Fruit fly (Drosophila melanogaster): ENCODE data around the gene CG10175.

The CG10175 gene

DNA sequence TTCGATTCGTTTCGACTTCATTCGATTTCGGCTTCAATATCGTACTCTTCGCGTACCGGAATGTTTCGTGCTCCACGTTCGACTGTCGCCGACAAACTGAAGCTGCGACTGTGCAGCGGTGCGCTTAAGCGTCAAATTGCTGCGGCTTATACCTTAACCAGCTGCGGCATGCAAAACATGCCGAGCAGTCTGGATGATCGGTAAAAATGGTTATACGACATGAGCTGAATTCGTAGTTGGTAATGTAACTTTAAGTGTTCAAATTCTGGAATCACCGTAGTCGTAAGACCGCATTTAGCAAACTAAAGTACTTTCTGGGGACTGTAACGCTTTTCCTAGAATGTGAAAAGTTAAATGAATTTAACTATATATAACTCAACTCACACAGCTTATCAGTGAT, at the start of gene CG10175:
Gene CG10175 (minus strand): TSS at position 101 of the 400 bp plus-strand sequence.
- TF ChIP-seq CG12769 (tag; optimal IDR thresholded peaks at IDR 0.05) (peak; percentile 18), CG1233 (GFP tag; optimal IDR thresholded peaks at IDR 0.05) (no peak), ap (GFP tag; IDR thresholded peaks at IDR 0.05) (0 out of 2 replicates have a peak, but pooled peaks have one; percentile 12), bowl (GFP tag; IDR thresholded peaks at IDR 0.05) (0 out of 2 replicates have a peak, but pooled peaks have one; percentile 24), gsb-n (tag; optimal IDR thresholded peaks at IDR 0.05) (peak; percentile 5), nau (GFP tag; optimal IDR thresholded peaks at IDR 0.05) (no peak), Fer1 (GFP tag; optimal IDR thresholded peaks at IDR 0.05) (no peak), Sox102F (GFP tag; optimal IDR thresholded peaks at IDR 0.05) (no peak), vvl (GFP tag; IDR thresholded peaks at IDR 0.05) (peak; percentile 30; the same call in 1 of the 2 replicates), zf30C (GFP tag; optimal IDR thresholded peaks at IDR 0.05) (no peak), Side (GFP tag; optimal IDR thresholded peaks at IDR 0.05) (no peak), CG18476 (GFP tag; optimal IDR thresholded peaks at IDR 0.05) (no peak), CG10274 (GFP tag; optimal IDR thresholded peaks at IDR 0.05) (no peak), Deaf1 (tag; optimal IDR thresholded peaks at IDR 0.05) (peak; percentile 34), ATbp (GFP tag; optimal IDR thresholded peaks at IDR 0.05) (no peak), NfI (GFP tag; optimal IDR thresholded peaks at IDR 0.05) (no peak), ci (GFP tag; IDR thresholded peaks at IDR 0.05) (peak; percentile 57), ken (GFP tag; IDR thresholded peaks at IDR 0.05) (peak; percentile 22; the same call in 1 of the 3 replicates), sens (GFP tag) (peak; percentile 18), ac (GFP tag; optimal IDR thresholded peaks at IDR 0.05) (no peak), gro (GFP tag; optimal IDR thresholded peaks at IDR 0.05) (no peak), CG34422 (GFP tag; IDR thresholded peaks at IDR 0.05) (0 out of 3 replicates have a peak, but pooled peaks have one; percentile 26)

DNA sequence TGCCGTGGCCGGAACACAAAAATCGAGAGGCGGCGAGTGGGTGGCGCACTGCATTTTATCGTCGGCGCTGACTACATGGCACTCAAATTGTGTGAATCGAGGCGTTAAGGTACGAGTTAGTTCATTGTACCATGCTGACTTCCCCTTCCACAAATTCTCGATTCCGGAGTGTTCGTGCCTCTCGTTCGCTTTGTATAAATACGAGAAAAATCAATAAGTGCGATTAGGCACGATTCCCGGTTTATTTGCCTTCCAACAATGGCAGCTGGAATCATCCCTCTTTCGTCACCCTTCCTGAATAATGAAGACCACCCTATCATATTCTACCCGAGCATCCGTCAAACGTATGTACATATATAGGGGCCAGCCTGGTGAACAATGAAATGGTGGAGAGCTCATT, 45.8 kb upstream of the CG10175 start:
- TF ChIP-seq CG3407 (GFP tag; optimal IDR thresholded peaks at IDR 0.05): no peak
- no peak for TF ChIP-seq NC2α (GFP tag; optimal IDR thresholded peaks at IDR 0.05)
- TF ChIP-seq onecut (GFP tag; IDR thresholded peaks at IDR 0.05): peak; percentile 73
- no peak for TF ChIP-seq CrebB (tag; optimal IDR thresholded peaks at IDR 0.05)
- TF ChIP-seq Dp (GFP tag; optimal IDR thresholded peaks at IDR 0.05): no peak
- no peak for TF ChIP-seq CG11504 (tag; optimal IDR thresholded peaks at IDR 0.05)
- peak; percentile 51 for TF ChIP-seq Med (GFP tag)

DNA sequence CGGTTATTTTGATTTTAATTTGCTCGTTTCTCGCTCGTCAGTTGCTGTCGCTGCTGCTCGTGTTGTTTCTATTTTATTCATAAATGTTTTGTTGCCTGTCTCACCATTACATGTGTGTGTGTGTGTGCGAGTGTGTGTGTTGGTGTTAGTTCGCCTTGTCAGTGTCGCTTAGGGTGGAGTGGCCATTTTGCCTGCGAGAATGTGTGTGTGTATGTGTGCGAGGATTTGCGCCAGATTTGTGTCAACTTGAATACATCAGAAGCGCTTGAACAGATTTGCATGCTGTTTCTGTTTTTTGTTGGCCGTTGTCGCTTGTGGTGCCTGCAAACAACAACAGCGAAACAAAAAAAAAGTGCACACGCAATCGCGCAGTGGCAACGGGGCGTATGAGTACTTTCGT, 38.4 kb upstream of the CG10175 start:
- TF ChIP-seq lola (GFP tag; optimal IDR thresholded peaks at IDR 0.05): no peak
- TF ChIP-seq Ets65A (GFP tag): peak; percentile 84

- TF ChIP-seq CG3163 (GFP tag; optimal IDR thresholded peaks at IDR 0.05) (peak; percentile 8), Jarid2 (GFP tag; optimal IDR thresholded peaks at IDR 0.05) (peak; percentile 56), Doc2 (GFP tag; IDR thresholded peaks at IDR 0.05) (no peak), dmrt99B (tag; optimal IDR thresholded peaks at IDR 0.05) (no peak), CG2875 (GFP tag; optimal IDR thresholded peaks at IDR 0.05) (no peak), NK7.1 (GFP tag; optimal IDR thresholded peaks at IDR 0.05) (no peak), Trl (optimal IDR thresholded peaks at IDR 0.05) (peak; percentile 5 to 12), Trl (GFP tag; optimal IDR thresholded peaks at IDR 0.05) (no peak), Deaf1 (tag; optimal IDR thresholded peaks at IDR 0.05) (peak; percentile 94), CG30403 (GFP tag; optimal IDR thresholded peaks at IDR 0.05) (no peak), abd-A (tag; optimal IDR thresholded peaks at IDR 0.05) (peak; percentile 50)
These were observed 26.5 kb upstream of the CG10175 start, which contains the start of gene beat-IV for dm6 chr3R:23557244-23557643. Gene beat-IV, plus strand, starts transcription at chr3R:23557412.
